Fruit fly (Drosophila melanogaster) whole organism, embryonic: Measurements from ENCODE around the gene CG13622.

Experiments used
- Awh ChIP-seq: fragments of 200-800 bp; sonication (Bioruptor generic); IDR thresholded peaks from 2 replicates; pipeline ENCODE4, ENCODE4 v1.3.6; 2022; ENCODE audit warnings: missing biosample characterization, missing genetic modification characterization
- CG12744 ChIP-seq: fragments of 200-800 bp; sonication (Bioruptor generic); optimal IDR thresholded peaks from 2 replicates; lab custom pipeline; 2016; ENCODE audit warnings: missing biosample characterization, missing genetic modification characterization
- CG14050 ChIP-seq: fragments of 200-800 bp; sonication (Bioruptor generic); IDR thresholded peaks from 3 replicates; pipeline ENCODE4 v1.3.6; 2022; ENCODE audit warnings: missing biosample characterization, missing genetic modification characterization
- CG14965 ChIP-seq: fragments of 200-800 bp; sonication (Bioruptor generic); optimal IDR thresholded peaks from 2 replicates; lab custom pipeline; 2016; ENCODE audit warnings: missing biosample characterization, missing genetic modification characterization, borderline replicate concordance
- CG1529 ChIP-seq: fragments of 200-800 bp; sonication (Bioruptor generic); optimal IDR thresholded peaks from 3 replicates; lab custom pipeline; 2018; ENCODE audit warnings: missing biosample characterization, missing genetic modification characterization
- CG15601 ChIP-seq: fragments of 200-800 bp; sonication (Bioruptor generic); optimal IDR thresholded peaks from 3 replicates; lab custom pipeline; 2019; ENCODE audit warnings: missing biosample characterization, mild to moderate bottlenecking, missing genetic modification characterization, moderate library complexity
- CG17568 ChIP-seq: fragments of 200-800 bp; sonication (Bioruptor generic); optimal IDR thresholded peaks from 2 replicates; lab custom pipeline; 2018; ENCODE audit warnings: missing biosample characterization, mild to moderate bottlenecking, missing genetic modification characterization, moderate library complexity
- CG33213 ChIP-seq: fragments of 200-800 bp; sonication (Bioruptor generic); optimal IDR thresholded peaks from 3 replicates; lab custom pipeline; 2016; ENCODE audit warnings: missing biosample characterization, missing genetic modification characterization
- CG3995 ChIP-seq: fragments of 200-800 bp; sonication (Bioruptor generic); optimal IDR thresholded peaks from 3 replicates; lab custom pipeline; 2016; ENCODE audit warnings: missing biosample characterization, missing genetic modification characterization
- CG6854 ChIP-seq: fragments of 200-800 bp; sonication (Bioruptor generic); optimal IDR thresholded peaks from 3 replicates; lab custom pipeline; 2017; ENCODE audit warnings: missing biosample characterization, mild to moderate bottlenecking, missing genetic modification characterization
- CG8765 ChIP-seq: fragments of 200-800 bp; sonication (Bioruptor generic); IDR thresholded peaks from 2 replicates; pipeline ENCODE4 v1.3.6; 2022; ENCODE audit warnings: missing biosample characterization, missing genetic modification characterization
- CG9797 ChIP-seq: fragments of 200-800 bp; sonication (Bioruptor generic); optimal IDR thresholded peaks from 3 replicates; lab custom pipeline; 2018; ENCODE audit warnings: missing biosample characterization, mild to moderate bottlenecking, missing genetic modification characterization
- Chrac-16 ChIP-seq: fragments of 200-800 bp; sonication (Bioruptor generic); optimal IDR thresholded peaks from 3 replicates; lab custom pipeline; 2016; ENCODE audit warnings: missing biosample characterization, missing genetic modification characterization
- Dad ChIP-seq: fragments of 200-800 bp; sonication (Bioruptor generic); optimal IDR thresholded peaks from 3 replicates; lab custom pipeline; 2016; ENCODE audit warnings: missing biosample characterization, missing genetic modification characterization
- Dip2 ChIP-seq: fragments of 200-800 bp; sonication (Bioruptor generic); IDR thresholded peaks from 2 replicates; pipeline ENCODE4 v1.3.6; 2022; ENCODE audit warnings: missing biosample characterization, missing genetic modification characterization
- Dll ChIP-seq: fragments of 200-800 bp; sonication (Bioruptor generic); IDR thresholded peaks from 4 replicates; pipeline ENCODE4 v1.3.6; 2022; ENCODE audit warnings: missing biosample characterization, missing genetic modification characterization; ENCODE audit not compliant: partially characterized antibody
- E2f2 ChIP-seq: fragments of 200-800 bp; sonication (Bioruptor generic); IDR thresholded peaks from 2 replicates; pipeline ENCODE4 v1.3.6; 2022; ENCODE audit warnings: missing biosample characterization, missing genetic modification characterization
- Fer1 ChIP-seq: fragments of 200-800 bp; sonication (Bioruptor generic); optimal IDR thresholded peaks from 2 replicates; lab custom pipeline; 2017; ENCODE audit warnings: missing biosample characterization, mild to moderate bottlenecking, missing genetic modification characterization
- H2.0 ChIP-seq: fragments of 200-800 bp; sonication (Bioruptor generic); IDR thresholded peaks from 2 replicates; pipeline ENCODE4 v1.3.6; 2022; ENCODE audit warnings: missing biosample characterization, missing genetic modification characterization
- HLH4C ChIP-seq: fragments of 200-800 bp; sonication (Bioruptor generic); IDR thresholded peaks from 3 replicates; pipeline ENCODE4 v1.3.6; 2022; ENCODE audit warnings: missing biosample characterization, missing genetic modification characterization; ENCODE audit not compliant: partially characterized antibody
- Hsf ChIP-seq: fragments of 200-800 bp; sonication (Bioruptor generic); optimal IDR thresholded peaks from 3 replicates; lab custom pipeline; 2016; ENCODE audit warnings: missing biosample characterization, missing genetic modification characterization
- NK7.1 ChIP-seq: fragments of 200-800 bp; sonication (Bioruptor generic); optimal IDR thresholded peaks from 3 replicates; lab custom pipeline; 2016; ENCODE audit warnings: missing biosample characterization, missing genetic modification characterization
- Nf-YC ChIP-seq: fragments of 200-800 bp; optimal IDR thresholded peaks from 3 replicates; lab custom pipeline; 2019; ENCODE audit warnings: missing biosample characterization, mild to moderate bottlenecking, missing genetic modification characterization, moderate library complexity
- Opbp ChIP-seq: fragments of 200-800 bp; sonication (Bioruptor generic); IDR thresholded peaks from 3 replicates; pipeline ENCODE4 v1.3.6; 2022; ENCODE audit warnings: missing biosample characterization, missing genetic modification characterization; ENCODE audit not compliant: partially characterized antibody
- PHDP ChIP-seq: fragments of 200-800 bp; sonication (Bioruptor generic); optimal IDR thresholded peaks from 3 replicates; lab custom pipeline; 2018; ENCODE audit warnings: missing biosample characterization, mild to moderate bottlenecking, missing genetic modification characterization, moderate library complexity
- Stat92E ChIP-seq, 3 experiments: fragments of >200 bp in 2 of 3; fragments of 200-800 bp in 1 of 3; sonication (Bioruptor generic) in 1 of 3; optimal IDR thresholded peaks; 2 replicates each; lab custom pipeline; 2017 to 2019; ENCODE audit warnings: missing biosample characterization in 3 of 3, missing genetic modification characterization in 3 of 3, mild to moderate bottlenecking in 1 of 3, moderate library complexity in 1 of 3
- Trl ChIP-seq, 3 experiments: fragments of >200 bp in 2 of 3; fragments of 200-800 bp in 1 of 3; sonication (Bioruptor generic) in 1 of 3; optimal IDR thresholded peaks; 2 replicates in 1 of 3; 3 replicates in 2 of 3; lab custom pipeline; 2016 to 2017; ENCODE audit warnings: missing biosample characterization in 1 of 3, missing genetic modification characterization in 1 of 3
- Xrp1 ChIP-seq: fragments of 200-800 bp; sonication (Bioruptor generic); IDR thresholded peaks from 2 replicates; pipeline ENCODE4 v1.3.6; 2022; ENCODE audit warnings: missing biosample characterization, missing genetic modification characterization
- ab ChIP-seq: fragments of 200-800 bp; sonication (Bioruptor generic); optimal IDR thresholded peaks from 2 replicates; lab custom pipeline; 2016; ENCODE audit warnings: missing biosample characterization, missing genetic modification characterization
- al ChIP-seq: fragments of 200-800 bp; sonication (Bioruptor generic); IDR thresholded peaks from 2 replicates; pipeline ENCODE4 v1.3.6; 2022; ENCODE audit warnings: missing biosample characterization, missing genetic modification characterization
- az2 ChIP-seq: fragments of 200-800 bp; sonication (Bioruptor generic); optimal IDR thresholded peaks from 3 replicates; lab custom pipeline; 2016; ENCODE audit warnings: missing biosample characterization, missing genetic modification characterization
- bab2 ChIP-seq: fragments of 200-800 bp; sonication (Bioruptor generic); optimal IDR thresholded peaks from 2 replicates; lab custom pipeline; 2016; ENCODE audit warnings: missing biosample characterization, missing genetic modification characterization
- dpn ChIP-seq, 2 experiments: fragments of 200-800 bp; sonication (Bioruptor generic); optimal IDR thresholded peaks; 3 replicates each; lab custom pipeline; 2016; ENCODE audit warnings: missing biosample characterization in 2 of 2, missing genetic modification characterization in 2 of 2
- ems ChIP-seq: fragments of 200-800 bp; sonication (Bioruptor generic); optimal IDR thresholded peaks from 3 replicates; lab custom pipeline; 2016; ENCODE audit warnings: missing biosample characterization, missing genetic modification characterization
- esg ChIP-seq: fragments of 200-800 bp; sonication (Bioruptor generic); conservative IDR thresholded peaks from 2 replicates; pipeline ENCODE4 v1.3.6; 2022; ENCODE audit warnings: missing biosample characterization, missing genetic modification characterization
- fd102C ChIP-seq: fragments of 200-800 bp; sonication (Bioruptor generic); optimal IDR thresholded peaks from 2 replicates; lab custom pipeline; 2018; ENCODE audit warnings: missing biosample characterization, mild to moderate bottlenecking, missing genetic modification characterization, moderate library complexity
- gcm ChIP-seq: fragments of 200-800 bp; sonication (Bioruptor generic); optimal IDR thresholded peaks from 2 replicates; lab custom pipeline; 2019; ENCODE audit warnings: missing biosample characterization, mild to moderate bottlenecking, missing genetic modification characterization, moderate library complexity
- gcm2 ChIP-seq: fragments of 200-800 bp; sonication (Bioruptor generic); optimal IDR thresholded peaks from 2 replicates; lab custom pipeline; 2016; ENCODE audit warnings: missing biosample characterization, missing genetic modification characterization
- gro ChIP-seq: fragments of 200-800 bp; sonication (Bioruptor generic); optimal IDR thresholded peaks from 2 replicates; lab custom pipeline; 2016; ENCODE audit warnings: missing biosample characterization, missing genetic modification characterization
- hb ChIP-seq: fragments of 200-800 bp; sonication (Bioruptor generic); IDR thresholded peaks from 3 replicates; pipeline ENCODE4 v1.3.6; 2022; ENCODE audit warnings: missing biosample characterization, missing genetic modification characterization; ENCODE audit not compliant: partially characterized antibody
- jigr1 ChIP-seq: fragments of 200-800 bp; sonication (Bioruptor generic); IDR thresholded peaks from 3 replicates; pipeline ENCODE4 v1.3.6; 2022; ENCODE audit warnings: missing biosample characterization, missing genetic modification characterization
- pfk ChIP-seq: fragments of 200-800 bp; sonication (Bioruptor generic); optimal IDR thresholded peaks from 2 replicates; lab custom pipeline; 2018; ENCODE audit warnings: missing biosample characterization, mild to moderate bottlenecking, missing genetic modification characterization, moderate library complexity
- pho ChIP-seq: fragments of 200-800 bp; sonication (Bioruptor generic); optimal IDR thresholded peaks from 2 replicates; lab custom pipeline; 2016; ENCODE audit warnings: missing biosample characterization, missing genetic modification characterization
- slbo ChIP-seq: fragments of 200-800 bp; sonication (Bioruptor generic); IDR thresholded peaks from 2 replicates; pipeline ENCODE4 v1.3.6; 2022; ENCODE audit warnings: missing biosample characterization, missing genetic modification characterization
- slou ChIP-seq: fragments of 200-800 bp; sonication (Bioruptor generic); optimal IDR thresholded peaks from 3 replicates; lab custom pipeline; 2016; ENCODE audit warnings: missing biosample characterization, missing genetic modification characterization
- sna ChIP-seq: fragments of 200-800 bp; sonication (Bioruptor generic); IDR thresholded peaks from 2 replicates; pipeline ENCODE4 v1.3.6; 2022; ENCODE audit warnings: missing biosample characterization, missing genetic modification characterization; ENCODE audit not compliant: partially characterized antibody
- tll ChIP-seq, 2 experiments: fragments of 200-800 bp in 1 of 2; fragments of >200 bp in 1 of 2; sonication (Bioruptor generic) in 1 of 2; optimal IDR thresholded peaks; 2 replicates each; lab custom pipeline; 2017 to 2019; ENCODE audit warnings: missing biosample characterization in 2 of 2, missing genetic modification characterization in 2 of 2, mild to moderate bottlenecking in 1 of 2, moderate library complexity in 1 of 2
- tna ChIP-seq: fragments of 200-800 bp; sonication (Bioruptor generic); IDR thresholded peaks from 2 replicates; pipeline ENCODE4 v1.3.6; 2022; ENCODE audit warnings: missing biosample characterization, missing genetic modification characterization; ENCODE audit not compliant: partially characterized antibody
- twi ChIP-seq: fragments of 200-800 bp; optimal IDR thresholded peaks from 2 replicates; lab custom pipeline; 2019; ENCODE audit warnings: missing biosample characterization, mild to moderate bottlenecking, missing genetic modification characterization, moderate library complexity
- unpg ChIP-seq: fragments of 200-800 bp; sonication (Bioruptor generic); optimal IDR thresholded peaks from 3 replicates; lab custom pipeline; 2018; ENCODE audit warnings: missing biosample characterization, mild to moderate bottlenecking, missing genetic modification characterization, moderate library complexity

CG13622 gene

dm6 chr3R:24518150-24518580, 5.3 kb downstream of the CG13622 start, which contains the start of gene Pp1alpha-96A (continued):
- TF ChIP-seq dpn (GFP tag; optimal IDR thresholded peaks at IDR 0.05; lab: Kevin White, UChicago): no peak
- TF ChIP-seq unpg (GFP tag; lab: Kevin White, UChicago): no peak
- TF ChIP-seq tna (GFP tag; lab: Robert Waterston, UW): peak; percentile 87
- TF ChIP-seq sna (GFP tag; lab: Robert Waterston, UW): peak; percentile 80
- TF ChIP-seq CG9797 (GFP tag; lab: Kevin White, UChicago): peak; percentile 81
- TF ChIP-seq Xrp1 (GFP tag; lab: Robert Waterston, UW): no peak
- TF ChIP-seq pfk (GFP tag; lab: Kevin White, UChicago): no peak
- TF ChIP-seq Dll (GFP tag; lab: Robert Waterston, UW): peak; percentile 86
- no peak for TF ChIP-seq CG1529 (GFP tag; lab: Kevin White, UChicago)
- TF ChIP-seq PHDP (tag; lab: Kevin White, UChicago): no peak
- TF ChIP-seq Trl (optimal IDR thresholded peaks at IDR 0.05; lab: Kevin White, UChicago): no peak
- TF ChIP-seq Trl (GFP tag; optimal IDR thresholded peaks at IDR 0.05; lab: Kevin White, UChicago): peak; percentile 32
- TF ChIP-seq ab (GFP tag; lab: Kevin White, UChicago): no peak
- TF ChIP-seq CG8765 (GFP tag; lab: Robert Waterston, UW): no peak
- no peak for TF ChIP-seq Dip2
- TF ChIP-seq Awh: no peak
- TF ChIP-seq CG6854 (GFP tag; lab: Kevin White, UChicago): no peak
- peak; percentile 37 for TF ChIP-seq gcm (GFP tag; lab: Kevin White, UChicago)
- peak; percentile 85 for TF ChIP-seq E2f2 (GFP tag; lab: Robert Waterston, UW)
- no peak for TF ChIP-seq H2.0 (GFP tag; lab: Robert Waterston, UW)
- TF ChIP-seq Chrac-16 (GFP tag; lab: Kevin White, UChicago): no peak
- peak; percentile 54 for TF ChIP-seq gro (GFP tag; lab: Kevin White, UChicago)
- no peak for TF ChIP-seq Dad (GFP tag; lab: Kevin White, UChicago)
- no peak for TF ChIP-seq ems (GFP tag; lab: Kevin White, UChicago)
- no peak for TF ChIP-seq CG14965 (GFP tag; lab: Kevin White, UChicago)
- peak; percentile 89 for TF ChIP-seq hb
- TF ChIP-seq Stat92E (GFP tag; optimal IDR thresholded peaks at IDR 0.05; lab: Kevin White, UChicago): peak in 1 of 3 experiments; percentile 18
- peak; percentile 27; the same call in 1 of the 2 replicates for TF ChIP-seq slbo (GFP tag; lab: Robert Waterston, UW)
- no peak for TF ChIP-seq fd102C
- no peak for TF ChIP-seq Hsf (GFP tag; lab: Kevin White, UChicago)
- TF ChIP-seq CG15601 (tag; lab: Kevin White, UChicago): no peak
- TF ChIP-seq tll (GFP tag; optimal IDR thresholded peaks at IDR 0.05; lab: Kevin White, UChicago): no peak
- TF ChIP-seq Nf-YC (tag; lab: Kevin White, UChicago): no peak
- TF ChIP-seq jigr1 (GFP tag; lab: Robert Waterston, UW): no peak
- TF ChIP-seq slou (GFP tag; lab: Kevin White, UChicago): no peak
- peak; percentile 93 for TF ChIP-seq Opbp (GFP tag; lab: Robert Waterston, UW)
- no peak for TF ChIP-seq CG12744 (GFP tag; lab: Kevin White, UChicago)
- no peak for TF ChIP-seq Fer1 (GFP tag; lab: Kevin White, UChicago)
- TF ChIP-seq CG33213: peak; percentile 16
- peak; percentile 26 for TF ChIP-seq pho (GFP tag; lab: Kevin White, UChicago)
- TF ChIP-seq CG14050 (GFP tag; lab: Robert Waterston, UW): no peak
- TF ChIP-seq HLH4C (GFP tag; lab: Robert Waterston, UW): peak; percentile 84
- TF ChIP-seq az2 (GFP tag; lab: Kevin White, UChicago): no peak
- peak; percentile 13 for TF ChIP-seq gcm2 (GFP tag; lab: Kevin White, UChicago)
- TF ChIP-seq twi: no peak
- peak; percentile 20 for TF ChIP-seq CG3995
- no peak for TF ChIP-seq esg
- no peak for TF ChIP-seq al (GFP tag; lab: Robert Waterston, UW)
- no peak for TF ChIP-seq NK7.1 (GFP tag; lab: Kevin White, UChicago)
- no peak for TF ChIP-seq CG17568 (GFP tag; lab: Kevin White, UChicago)
- TF ChIP-seq bab2 (GFP tag; lab: Kevin White, UChicago): no peak
